Worm (Caenorhabditis elegans) whole organism, mixed stage, embryonic: Measurements from ENCODE around the gene ptr-1.

ENCODE experiments used
- M03D4.4 ChIP-seq: sonication (generic microtip); optimal IDR thresholded peaks from 2 replicates; lab custom pipeline; 2017; ENCODE audit warnings: mild to moderate bottlenecking, missing genetic modification characterization, missing compliant biosample characterization
- blmp-1 ChIP-seq: fragments of 150-350 bp; optimal IDR thresholded peaks from 2 replicates; lab custom pipeline; 2014; ENCODE audit warnings: missing biosample characterization, missing genetic modification characterization
- ceh-39 ChIP-seq: fragments of 150-350 bp; optimal IDR thresholded peaks from 2 replicates; lab custom pipeline; 2014; ENCODE audit warnings: missing biosample characterization, missing genetic modification characterization
- ceh-43 ChIP-seq: fragments of 200-800 bp; sonication (Bioruptor generic); optimal IDR thresholded peaks from 2 replicates; lab custom pipeline; 2018; ENCODE audit warnings: mild to moderate bottlenecking, missing genetic modification characterization, moderate library complexity, missing compliant biosample characterization
- ceh-83 ChIP-seq: fragments of 200-800 bp; sonication (Bioruptor generic); optimal IDR thresholded peaks from 2 replicates; lab custom pipeline; 2018; ENCODE audit warnings: mild to moderate bottlenecking, missing genetic modification characterization, missing compliant biosample characterization
- ces-1 ChIP-seq: fragments of 150-350 bp; optimal IDR thresholded peaks from 2 replicates; lab custom pipeline; 2014; ENCODE audit warnings: missing biosample characterization, missing genetic modification reagents, missing genetic modification characterization
- cnd-1 ChIP-seq: fragments of 200-800 bp; sonication (Bioruptor generic); optimal IDR thresholded peaks from 2 replicates; lab custom pipeline; 2018; ENCODE audit warnings: mild to moderate bottlenecking, missing genetic modification characterization, missing compliant biosample characterization
- drap-1 ChIP-seq: fragments of 200-800 bp; sonication (Bioruptor generic); optimal IDR thresholded peaks from 3 replicates; lab custom pipeline; 2018; ENCODE audit warnings: mild to moderate bottlenecking, missing genetic modification characterization, missing compliant biosample characterization
- elt-1 ChIP-seq: sonication (generic microtip); optimal IDR thresholded peaks from 2 replicates; lab custom pipeline; 2017; ENCODE audit warnings: missing genetic modification characterization, mild to moderate bottlenecking, missing compliant biosample characterization, antibody characterized with exemption, moderate library complexity, borderline replicate concordance; ENCODE audit not compliant: insufficient read depth
- elt-3 ChIP-seq: fragments of 150-350 bp; optimal IDR thresholded peaks from 2 replicates; lab custom pipeline; 2014; ENCODE audit warnings: missing biosample characterization, missing genetic modification characterization
- flh-1 ChIP-seq: fragments of 200-800 bp; sonication (Bioruptor generic); optimal IDR thresholded peaks from 2 replicates; lab custom pipeline; 2018; ENCODE audit warnings: mild to moderate bottlenecking, missing genetic modification characterization, moderate library complexity, missing compliant biosample characterization
- ham-2 ChIP-seq: fragments of 200-800 bp; sonication (Bioruptor generic); optimal IDR thresholded peaks from 2 replicates; lab custom pipeline; 2018; ENCODE audit warnings: mild to moderate bottlenecking, missing genetic modification characterization, missing compliant biosample characterization
- hlh-1 ChIP-seq: fragments of 150-350 bp; optimal IDR thresholded peaks from 2 replicates; lab custom pipeline; 2014; ENCODE audit warnings: missing biosample characterization, missing genetic modification reagents, missing genetic modification characterization
- lin-32 ChIP-seq: fragments of 200-800 bp; sonication (Bioruptor generic); optimal IDR thresholded peaks from 2 replicates; lab custom pipeline; 2018; ENCODE audit warnings: mild to moderate bottlenecking, missing genetic modification characterization, missing compliant biosample characterization
- lsy-2 ChIP-seq: fragments of 150-350 bp; optimal IDR thresholded peaks from 2 replicates; lab custom pipeline; 2014; ENCODE audit warnings: missing biosample characterization, missing genetic modification characterization
- mab-5 ChIP-seq: fragments of 150-350 bp; optimal IDR thresholded peaks from 2 replicates; lab custom pipeline; 2014; ENCODE audit warnings: missing biosample characterization, missing genetic modification characterization
- mep-1 ChIP-seq: fragments of 150-350 bp; optimal IDR thresholded peaks from 2 replicates; lab custom pipeline; 2017; ENCODE audit warnings: missing biosample characterization, missing genetic modification reagents, missing genetic modification characterization, inconsistent platforms
- mls-2 ChIP-seq: sonication (generic microtip); optimal IDR thresholded peaks from 2 replicates; lab custom pipeline; 2016; ENCODE audit warnings: mild to moderate bottlenecking, missing genetic modification characterization, moderate library complexity, missing compliant biosample characterization
- nhr-12 ChIP-seq: fragments of 150-350 bp; optimal IDR thresholded peaks from 2 replicates; lab custom pipeline; 2014; ENCODE audit warnings: missing biosample characterization, missing genetic modification characterization
- nhr-2 ChIP-seq: fragments of 150-350 bp; optimal IDR thresholded peaks from 2 replicates; lab custom pipeline; 2014; ENCODE audit warnings: missing biosample characterization, missing genetic modification characterization
- nhr-237 ChIP-seq: fragments of 150-350 bp; optimal IDR thresholded peaks from 2 replicates; lab custom pipeline; 2014; ENCODE audit warnings: missing biosample characterization, missing genetic modification characterization
- nhr-28 ChIP-seq: fragments of 150-350 bp; optimal IDR thresholded peaks from 2 replicates; lab custom pipeline; 2014; ENCODE audit warnings: missing biosample characterization, missing genetic modification characterization
- nhr-76 ChIP-seq: sonication (generic microtip); optimal IDR thresholded peaks from 2 replicates; lab custom pipeline; 2017; ENCODE audit warnings: missing biosample characterization, missing genetic modification characterization
- sem-2 ChIP-seq: fragments of 200-800 bp; sonication (Bioruptor generic); optimal IDR thresholded peaks from 2 replicates; lab custom pipeline; 2018; ENCODE audit warnings: mild to moderate bottlenecking, missing genetic modification characterization, missing compliant biosample characterization
- snpc-4 ChIP-seq: fragments of 150-350 bp; optimal IDR thresholded peaks from 2 replicates; lab custom pipeline; 2014; ENCODE audit warnings: missing biosample characterization, missing genetic modification characterization
- sptf-1 ChIP-seq: sonication (generic microtip); optimal IDR thresholded peaks from 2 replicates; lab custom pipeline; 2017; ENCODE audit warnings: mild to moderate bottlenecking, missing genetic modification characterization, moderate library complexity, missing compliant biosample characterization
- tbx-8 ChIP-seq: fragments of 200-800 bp; sonication (Bioruptor generic); optimal IDR thresholded peaks from 2 replicates; lab custom pipeline; 2018; ENCODE audit warnings: mild to moderate bottlenecking, missing genetic modification characterization, moderate library complexity, missing compliant biosample characterization
- unc-39 ChIP-seq: fragments of 150-350 bp; optimal IDR thresholded peaks from 2 replicates; lab custom pipeline; 2014; ENCODE audit warnings: missing biosample characterization, missing genetic modification characterization
- zip-8 ChIP-seq: fragments of 150-350 bp; optimal IDR thresholded peaks from 2 replicates; lab custom pipeline; 2014; ENCODE audit warnings: missing biosample characterization, missing genetic modification characterization
- ztf-11 ChIP-seq: fragments of 150-350 bp; optimal IDR thresholded peaks from 2 replicates; lab custom pipeline; 2014; ENCODE audit warnings: missing biosample characterization, missing genetic modification characterization

The ptr-1 gene

ce11 chrV:9202710-9203109 lies 21.2 kb upstream of the ptr-1 start, which contains the start of gene asp-2:
asp-2 (plus strand) TSS chrV:9203077.
- TF ChIP-seq unc-39 (tag; lab: Kevin White, UChicago) (no peak), sptf-1 (tag; lab: Kevin White, UChicago) (no peak), blmp-1 (tag; lab: Kevin White, UChicago) (no peak), sem-2 (GFP tag; lab: Kevin White, UChicago) (no peak), mls-2 (tag; lab: Kevin White, UChicago) (no peak), nhr-2 (no peak), nhr-237 (tag; lab: Kevin White, UChicago) (no peak), ham-2 (GFP tag; lab: Kevin White, UChicago) (no peak), nhr-12 (tag; lab: Kevin White, UChicago) (no peak), ceh-83 (GFP tag; lab: Kevin White, UChicago) (no peak), hlh-1 (tag; lab: Kevin White, UChicago) (no peak), tbx-8 (GFP tag; lab: Kevin White, UChicago) (no peak), drap-1 (no peak), elt-3 (tag; lab: Kevin White, UChicago) (no peak), ces-1 (GFP tag; lab: Kevin White, UChicago) (no peak), ceh-39 (no peak), cnd-1 (tag; lab: Kevin White, UChicago) (no peak), zip-8 (no peak), ztf-11 (tag; lab: Kevin White, UChicago) (no peak)

ce11 chrV:9198887-9199286 lies 17.4 kb upstream of the ptr-1 start, which contains the start of gene str-177:
str-177 (minus strand) TSS chrV:9198987.
- no peak for TF ChIP-seq ces-1 (GFP tag; lab: Kevin White, UChicago)
- no peak for TF ChIP-seq lsy-2 (tag; lab: Kevin White, UChicago)
- no peak for TF ChIP-seq ceh-39
- no peak for TF ChIP-seq nhr-237 (tag; lab: Kevin White, UChicago)
- no peak for TF ChIP-seq flh-1
- TF ChIP-seq unc-39 (tag; lab: Kevin White, UChicago), result no peak
- TF ChIP-seq cnd-1 (tag; lab: Kevin White, UChicago), result no peak
- TF ChIP-seq ham-2 (GFP tag; lab: Kevin White, UChicago), result no peak
- TF ChIP-seq nhr-76 (tag; lab: Kevin White, UChicago), result no peak
- TF ChIP-seq mab-5 (tag; lab: Kevin White, UChicago), result no peak
- TF ChIP-seq nhr-2, result no peak
- no peak for TF ChIP-seq sem-2 (GFP tag; lab: Kevin White, UChicago)
- no peak for TF ChIP-seq ceh-83 (GFP tag; lab: Kevin White, UChicago)

ce11 chrV:9197121-9197520 lies 15.6 kb upstream of the ptr-1 start, which contains the start of gene C24B5.4:
C24B5.4 (minus strand) TSS chrV:9197326.
- no peak for TF ChIP-seq ceh-43 (GFP tag; lab: Kevin White, UChicago)

- TF ChIP-seq ces-1 (GFP tag; lab: Kevin White, UChicago) (peak; percentile 87), nhr-2 (no peak), ceh-43 (GFP tag; lab: Kevin White, UChicago) (no peak)
Measured at ce11 chrV:9194055-9194454, 12.5 kb upstream of the ptr-1 start.

DNA sequence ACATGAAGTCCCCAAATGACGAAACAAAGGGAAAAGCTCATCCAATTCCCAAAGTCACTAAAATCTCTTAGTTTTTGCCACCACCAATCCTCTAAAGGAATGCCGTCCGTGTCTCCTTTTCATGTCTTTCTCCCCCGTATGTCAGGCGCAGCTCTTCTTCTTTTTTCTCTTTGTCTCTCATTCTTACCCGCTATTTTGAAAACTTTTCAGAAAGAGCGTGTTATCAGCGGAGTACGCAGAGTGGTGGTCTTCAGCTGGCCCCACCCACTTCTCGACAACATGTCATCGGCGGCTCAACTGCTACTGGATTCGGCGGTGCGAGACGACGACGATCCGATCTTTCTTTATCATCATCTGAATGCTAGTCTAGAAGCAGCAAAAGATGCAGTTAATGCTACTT lies 9.9 kb upstream of the ptr-1 start, which contains the start of gene sphr-1:
sphr-1 (plus strand) TSS at position 205 of the 400 bp plus-strand sequence.
- TF ChIP-seq mep-1 (tag; lab: Kevin White, UChicago), result no peak
- no peak for TF ChIP-seq snpc-4 (tag; lab: Kevin White, UChicago)
- TF ChIP-seq hlh-1 (tag; lab: Kevin White, UChicago), result no peak
- no peak for TF ChIP-seq lin-32
- no peak for TF ChIP-seq nhr-237 (tag; lab: Kevin White, UChicago)
- TF ChIP-seq M03D4.4, result no peak
- TF ChIP-seq ham-2 (GFP tag; lab: Kevin White, UChicago), result no peak
- TF ChIP-seq sptf-1 (tag; lab: Kevin White, UChicago), result no peak
- TF ChIP-seq ceh-43 (GFP tag; lab: Kevin White, UChicago), result no peak
- TF ChIP-seq sem-2 (GFP tag; lab: Kevin White, UChicago), result no peak
- TF ChIP-seq zip-8, result no peak
- TF ChIP-seq nhr-76 (tag; lab: Kevin White, UChicago), result no peak
- no peak for TF ChIP-seq nhr-28 (tag; lab: Kevin White, UChicago)
- no peak for TF ChIP-seq mls-2 (tag; lab: Kevin White, UChicago)
- no peak for TF ChIP-seq elt-1 (tag; lab: Kevin White, UChicago)
- TF ChIP-seq, all 35 proteins: peak for 0
